Fruit fly (Drosophila melanogaster): Measurements from ENCODE around the gene CG6769.
A peak's percentile ranks its signal among the peaks of the same experiment; 100 is the strongest.

The CG6769 gene

DNA sequence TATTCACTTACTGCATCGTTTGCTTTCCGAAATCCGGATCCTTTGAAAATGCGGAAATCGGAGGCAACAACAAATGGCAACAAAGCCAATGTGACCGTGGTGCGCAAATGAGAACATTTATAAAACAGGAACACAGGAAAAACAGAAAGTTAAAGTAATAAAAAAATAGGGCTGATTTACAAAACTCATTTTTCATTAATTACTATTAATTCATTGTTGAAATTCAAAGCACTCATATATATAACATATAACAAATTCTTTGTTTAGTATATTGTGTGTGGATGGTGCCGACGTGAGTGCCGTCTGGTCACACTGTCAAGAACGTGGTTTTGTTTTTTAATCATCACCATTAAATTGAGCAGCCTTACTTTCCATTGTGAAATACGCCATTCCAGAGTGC is at the start of gene CG6769, which contains the start of gene Arp8 (continued):
- no peak for TF ChIP-seq kni (GFP tag; optimal IDR thresholded peaks at IDR 0.05)
- TF ChIP-seq Dek (tag; optimal IDR thresholded peaks at IDR 0.05): no peak
- no peak for TF ChIP-seq Deaf1 (tag; optimal IDR thresholded peaks at IDR 0.05)
- TF ChIP-seq CG15011 (GFP tag; optimal IDR thresholded peaks at IDR 0.05): no peak
- peak; percentile 40 for TF ChIP-seq CoRest (tag; optimal IDR thresholded peaks at IDR 0.05)
- no peak for TF ChIP-seq CG7556 (GFP tag; optimal IDR thresholded peaks at IDR 0.05)
- TF ChIP-seq Dfd (GFP tag; optimal IDR thresholded peaks at IDR 0.05): no peak
- TF ChIP-seq corto (GFP tag; optimal IDR thresholded peaks at IDR 0.05): no peak
- no peak for TF ChIP-seq NC2α (GFP tag; optimal IDR thresholded peaks at IDR 0.05)
- peak; percentile 80 for TF ChIP-seq CG9797 (GFP tag; optimal IDR thresholded peaks at IDR 0.05)
- no peak for TF ChIP-seq Dref (GFP tag; IDR thresholded peaks at IDR 0.05)
- TF ChIP-seq CG11398 (GFP tag; optimal IDR thresholded peaks at IDR 0.05): no peak
- no peak for TF ChIP-seq Ptx1 (GFP tag; IDR thresholded peaks at IDR 0.05)
- TF ChIP-seq Lim3 (GFP tag; IDR thresholded peaks at IDR 0.05): no peak
- TF ChIP-seq YL-1 (GFP tag; optimal IDR thresholded peaks at IDR 0.05): peak; percentile 63
- no peak for TF ChIP-seq Kr (GFP tag; optimal IDR thresholded peaks at IDR 0.05)
- no peak for TF ChIP-seq Dad (GFP tag; optimal IDR thresholded peaks at IDR 0.05)
- TF ChIP-seq ara (GFP tag; IDR thresholded peaks at IDR 0.05): no peak
- TF ChIP-seq dimm (GFP tag; IDR thresholded peaks at IDR 0.05): no peak
- no peak for TF ChIP-seq CG17359 (tag; optimal IDR thresholded peaks at IDR 0.05)
- no peak for TF ChIP-seq crc (GFP tag; optimal IDR thresholded peaks at IDR 0.05)
- TF ChIP-seq dm (GFP tag; optimal IDR thresholded peaks at IDR 0.05): peak; percentile 47
- TF ChIP-seq Dll (GFP tag; IDR thresholded peaks at IDR 0.05; ENCODE audit: partially characterized antibody): no peak
- TF ChIP-seq CG5245 (GFP tag; optimal IDR thresholded peaks at IDR 0.05): no peak
- no peak for TF ChIP-seq Sox102F (GFP tag; optimal IDR thresholded peaks at IDR 0.05)
- TF ChIP-seq CG2129 (GFP tag; IDR thresholded peaks at IDR 0.05; ENCODE audit: partially characterized antibody): no peak
- TF ChIP-seq CG2120 (GFP tag; optimal IDR thresholded peaks at IDR 0.05): peak; percentile 41
- TF ChIP-seq CG11696 (GFP tag; IDR thresholded peaks at IDR 0.05): no peak
- no peak for TF ChIP-seq gro (GFP tag; optimal IDR thresholded peaks at IDR 0.05)
- TF ChIP-seq Xbp1 (GFP tag; optimal IDR thresholded peaks at IDR 0.05): peak; percentile 6
- no peak for TF ChIP-seq salm (tag; optimal IDR thresholded peaks at IDR 0.05)
- no peak for TF ChIP-seq bcd (GFP tag; optimal IDR thresholded peaks at IDR 0.05)
- no peak for TF ChIP-seq Abd-B (GFP tag; optimal IDR thresholded peaks at IDR 0.05)
- TF ChIP-seq tio (GFP tag; optimal IDR thresholded peaks at IDR 0.05): no peak
- peak; percentile 4 for TF ChIP-seq zen (tag; optimal IDR thresholded peaks at IDR 0.05)
- TF ChIP-seq pita (GFP tag; optimal IDR thresholded peaks at IDR 0.05): no peak
- TF ChIP-seq CG7963 (GFP tag; IDR thresholded peaks at IDR 0.05; ENCODE audit: partially characterized antibody): no peak
- TF ChIP-seq CG10274 (GFP tag; optimal IDR thresholded peaks at IDR 0.05): no peak
- no peak for TF ChIP-seq onecut (GFP tag; IDR thresholded peaks at IDR 0.05)
- no peak for TF ChIP-seq hbn (GFP tag; IDR thresholded peaks at IDR 0.05; ENCODE audit: partially characterized antibody)
- no peak for TF ChIP-seq CG18764 (GFP tag; optimal IDR thresholded peaks at IDR 0.05)
- TF ChIP-seq insv (GFP tag; optimal IDR thresholded peaks at IDR 0.05): no peak
- no peak for TF ChIP-seq Camta (GFP tag; optimal IDR thresholded peaks at IDR 0.05)
- no peak for TF ChIP-seq E2f1 (GFP tag; IDR thresholded peaks at IDR 0.05)
- TF ChIP-seq nau (GFP tag; optimal IDR thresholded peaks at IDR 0.05): no peak
- TF ChIP-seq CG1647 (GFP tag; optimal IDR thresholded peaks at IDR 0.05): no peak
- no peak for TF ChIP-seq CG4854 (GFP tag; optimal IDR thresholded peaks at IDR 0.05)
- no peak for TF ChIP-seq CG1792 (GFP tag; optimal IDR thresholded peaks at IDR 0.05)
- no peak for TF ChIP-seq Poxn (GFP tag; IDR thresholded peaks at IDR 0.05)
- TF ChIP-seq kay (GFP tag; optimal IDR thresholded peaks at IDR 0.05): no peak
- no peak for TF ChIP-seq Eip74EF (GFP tag; optimal IDR thresholded peaks at IDR 0.05)
- no peak for TF ChIP-seq ab (GFP tag; optimal IDR thresholded peaks at IDR 0.05)

Data from whole organism, embryonic.